Worm (Caenorhabditis elegans): ENCODE measurements around the gene lido-13.

Gene lido-13

ce11 chrII:3055531-3055930 lies 1.4 kb upstream of the lido-13 start (continued):
- TF ChIP-seq ceh-20 (GFP tag; IDR thresholded peaks at IDR 0.05) (no peak), jun-1 (tag; optimal IDR thresholded peaks at IDR 0.05) (no peak), fos-1 (tag; optimal IDR thresholded peaks at IDR 0.05) (no peak), duxl-1 (tag; optimal IDR thresholded peaks at IDR 0.05; ENCODE audit: poor library complexity) (no peak), madf-9 (GFP tag; conservative IDR thresholded peaks at IDR 0.05) (0 out of 2 replicates have a peak, but pooled peaks have one; percentile 19), zag-1 (tag; optimal IDR thresholded peaks at IDR 0.05) (no peak), daf-16 (GFP tag; optimal IDR thresholded peaks at IDR 0.05) (no peak), daf-16 (tag; optimal IDR thresholded peaks at IDR 0.05) (no peak), nhr-111 (GFP tag; optimal IDR thresholded peaks at IDR 0.05) (no peak), sdz-12 (GFP tag; optimal IDR thresholded peaks at IDR 0.05) (no peak), nhr-28 (tag; optimal IDR thresholded peaks at IDR 0.05) (peak; percentile 5), spr-1 (tag; optimal IDR thresholded peaks at IDR 0.05) (peak; percentile 14), dmd-9 (GFP tag; IDR thresholded peaks at IDR 0.05) (no peak), F49E8.2 (tag; optimal IDR thresholded peaks at IDR 0.05; ENCODE audit: borderline replicate concordance) (no peak), lim-7 (GFP tag; IDR thresholded peaks at IDR 0.05) (no peak), nhr-102 (tag; optimal IDR thresholded peaks at IDR 0.05) (no peak), mes-2 (tag; optimal IDR thresholded peaks at IDR 0.05; ENCODE audit: poor library complexity, severe bottlenecking) (peak; percentile 16), lin-39 (tag; optimal IDR thresholded peaks at IDR 0.05) (no peak), ZK337.2 (GFP tag; IDR thresholded peaks at IDR 0.05) (no peak), aha-1 (tag) (no peak), Y5F2A.4 (GFP tag; optimal IDR thresholded peaks at IDR 0.05) (no peak), lin-29 (GFP tag; IDR thresholded peaks at IDR 0.05) (no peak), hmg-1.1 (GFP tag; IDR thresholded peaks at IDR 0.05) (peak; percentile 75)

- TF ChIP-seq ces-1 (GFP tag; optimal IDR thresholded peaks at IDR 0.05) (no peak), mes-2 (tag; optimal IDR thresholded peaks at IDR 0.05; ENCODE audit: poor library complexity, severe bottlenecking) (peak; percentile 30), hlh-30 (tag; optimal IDR thresholded peaks at IDR 0.05; ENCODE audit: insufficient read depth) (no peak), daf-16 (GFP tag; optimal IDR thresholded peaks at IDR 0.05) (no peak), daf-16 (tag; optimal IDR thresholded peaks at IDR 0.05) (peak; percentile 29), F26F4.8 (GFP tag; conservative IDR thresholded peaks at IDR 0.05) (no peak), spr-3 (GFP tag; optimal IDR thresholded peaks at IDR 0.05) (no peak), lin-1 (GFP tag; IDR thresholded peaks at IDR 0.05) (no peak), hmg-1.1 (GFP tag; IDR thresholded peaks at IDR 0.05) (peak; percentile 68; the same call in 1 of the 2 replicates), hif-1 (tag; optimal IDR thresholded peaks at IDR 0.05) (peak in 1 of 2 experiments; percentile 17), unc-62 (GFP tag; optimal IDR thresholded peaks at IDR 0.05 in 1 of 2) (no peak), unc-62 (tag; optimal IDR thresholded peaks at IDR 0.05) (no peak), hlh-11 (tag; optimal IDR thresholded peaks at IDR 0.05) (peak; percentile 33), rbr-2 (tag; optimal IDR thresholded peaks at IDR 0.05) (peak; percentile 21), pha-4 (GFP tag; IDR thresholded peaks at IDR 0.05) (0 out of 2 replicates have a peak, but pooled peaks have one; percentile 5), pha-4 (tag; optimal IDR thresholded peaks at IDR 0.05) (no peak), snpc-1.2 (GFP tag; IDR thresholded peaks at IDR 0.05) (no peak), nhr-28 (tag; optimal IDR thresholded peaks at IDR 0.05) (peak; percentile 40), ZK546.5 (tag; optimal IDR thresholded peaks at IDR 0.05) (no peak), attf-4 (tag; optimal IDR thresholded peaks at IDR 0.05) (no peak), daf-19 (GFP tag; conservative IDR thresholded peaks at IDR 0.05) (no peak), nhr-41 (GFP tag; IDR thresholded peaks at IDR 0.05) (no peak), set-16 (GFP tag; IDR thresholded peaks at IDR 0.05) (peak; percentile 85), duxl-1 (tag; optimal IDR thresholded peaks at IDR 0.05; ENCODE audit: poor library complexity) (no peak), F37D6.2 (tag; optimal IDR thresholded peaks at IDR 0.05) (no peak), mxl-3 (GFP tag; optimal IDR thresholded peaks at IDR 0.05) (peak; percentile 17), zfp-2 (tag; optimal IDR thresholded peaks at IDR 0.05) (no peak), gei-8 (GFP tag; optimal IDR thresholded peaks at IDR 0.05) (no peak), fkh-10 (GFP tag; optimal IDR thresholded peaks at IDR 0.05) (no peak), jun-1 (tag; optimal IDR thresholded peaks at IDR 0.05) (no peak), mdt-29 (GFP tag; IDR thresholded peaks at IDR 0.05) (no peak)
Observed at ce11 chrII:3054622-3055021, 501 bp upstream of the lido-13 start.

All from whole organism, L4 larva.